Worm (Caenorhabditis elegans) whole organism, L2 larva: ENCODE results near the gene sos-1.
A peak's percentile ranks its signal among the peaks of the same experiment; 100 is the strongest.

Experiments used
- C34F6.9 ChIP-seq: fragments of 150-350 bp; optimal IDR thresholded peaks from 2 replicates; lab custom pipeline; 2014; ENCODE audit warnings: missing biosample characterization, missing genetic modification characterization
- F13H6.1 ChIP-seq: sonication (generic microtip); optimal IDR thresholded peaks from 2 replicates; lab custom pipeline; 2016; ENCODE audit warnings: missing genetic modification characterization, missing compliant biosample characterization
- R02D3.7 ChIP-seq: fragments of 150-350 bp; optimal IDR thresholded peaks from 2 replicates; lab custom pipeline; 2014; ENCODE audit warnings: missing biosample characterization, missing genetic modification characterization
- Y55F3AM.14 ChIP-seq: fragments of 200-800 bp; sonication (Bioruptor generic); optimal IDR thresholded peaks from 2 replicates; lab custom pipeline; 2018; ENCODE audit warnings: mild to moderate bottlenecking, missing genetic modification characterization, missing compliant biosample characterization
- ZK546.5 ChIP-seq: sonication (generic microtip); optimal IDR thresholded peaks from 2 replicates; lab custom pipeline; 2017; ENCODE audit warnings: missing biosample characterization, missing genetic modification characterization
- alr-1 ChIP-seq: fragments of 150-350 bp; optimal IDR thresholded peaks from 2 replicates; lab custom pipeline; 2014; ENCODE audit warnings: missing biosample characterization, missing genetic modification characterization
- aly-2 ChIP-seq: fragments of 150-350 bp; optimal IDR thresholded peaks from 2 replicates; lab custom pipeline; 2014; ENCODE audit warnings: missing biosample characterization, missing genetic modification characterization
- ama-1 ChIP-seq: fragments of 150-350 bp; optimal IDR thresholded peaks from 2 replicates; lab custom pipeline; 2018; ENCODE audit warnings: inconsistent platforms
- ceh-82 ChIP-seq: fragments of 150-350 bp; optimal IDR thresholded peaks from 2 replicates; lab custom pipeline; 2014; ENCODE audit warnings: missing biosample characterization, missing genetic modification characterization
- dmd-4 ChIP-seq: sonication (generic microtip); optimal IDR thresholded peaks from 2 replicates; lab custom pipeline; 2017; ENCODE audit warnings: missing biosample characterization, missing genetic modification characterization
- egl-27 ChIP-seq: sonication (generic microtip); optimal IDR thresholded peaks from 3 replicates; lab custom pipeline; 2017; ENCODE audit warnings: missing biosample characterization, missing genetic modification reagents, missing genetic modification characterization
- fos-1 ChIP-seq: fragments of 150-350 bp; optimal IDR thresholded peaks from 2 replicates; lab custom pipeline; 2014; ENCODE audit warnings: missing biosample characterization, missing genetic modification characterization
- gmeb-1 ChIP-seq: fragments of 150-350 bp; optimal IDR thresholded peaks from 2 replicates; lab custom pipeline; 2014; ENCODE audit warnings: missing biosample characterization, missing genetic modification characterization
- lin-11 ChIP-seq: fragments of 150-350 bp; sonication (generic microtip); optimal IDR thresholded peaks from 2 replicates; lab custom pipeline; 2014; ENCODE audit warnings: missing biosample characterization, missing genetic modification characterization, inconsistent platforms, mixed read lengths
- lsy-2 ChIP-seq, 2 experiments: fragments of 150-350 bp in 1 of 2; sonication (generic microtip) in 1 of 2; optimal IDR thresholded peaks; 2 replicates each; lab custom pipeline; 2014 to 2017; ENCODE audit warnings: missing biosample characterization in 2 of 2, missing genetic modification characterization in 2 of 2
- mab-5 ChIP-seq: fragments of 150-350 bp; optimal IDR thresholded peaks from 2 replicates; lab custom pipeline; 2014; ENCODE audit warnings: missing biosample characterization, missing genetic modification characterization
- mbf-1 ChIP-seq: sonication (generic microtip); optimal IDR thresholded peaks from 2 replicates; lab custom pipeline; 2017; ENCODE audit warnings: missing biosample characterization, missing genetic modification characterization
- mdl-1 ChIP-seq, 2 experiments: fragments of 150-350 bp in 1 of 2; sonication (generic microtip) in 1 of 2; optimal IDR thresholded peaks; 2 replicates each; lab custom pipeline; 2017; ENCODE audit warnings: missing biosample characterization in 2 of 2, missing genetic modification characterization in 2 of 2
- nhr-10 ChIP-seq: sonication (generic microtip); optimal IDR thresholded peaks from 2 replicates; lab custom pipeline; 2017; ENCODE audit warnings: missing biosample characterization, missing genetic modification characterization
- nhr-11 ChIP-seq: fragments of 150-350 bp; optimal IDR thresholded peaks from 2 replicates; lab custom pipeline; 2014; ENCODE audit warnings: missing biosample characterization, missing genetic modification characterization
- nhr-12 ChIP-seq: fragments of 150-350 bp; optimal IDR thresholded peaks from 2 replicates; lab custom pipeline; 2014; ENCODE audit warnings: missing biosample characterization, missing genetic modification characterization
- nhr-129 ChIP-seq: fragments of 150-350 bp; optimal IDR thresholded peaks from 2 replicates; lab custom pipeline; 2014; ENCODE audit warnings: missing biosample characterization, missing genetic modification characterization
- nhr-21 ChIP-seq: fragments of 150-350 bp; optimal IDR thresholded peaks from 2 replicates; lab custom pipeline; 2014; ENCODE audit warnings: missing biosample characterization, missing genetic modification characterization
- nhr-23 ChIP-seq: fragments of 150-350 bp; optimal IDR thresholded peaks from 2 replicates; lab custom pipeline; 2014; ENCODE audit warnings: missing biosample characterization, missing genetic modification reagents, missing genetic modification characterization
- nhr-25 ChIP-seq: fragments of 150-350 bp; sonication (generic microtip); optimal IDR thresholded peaks from 3 replicates; lab custom pipeline; 2014; ENCODE audit warnings: missing biosample characterization, missing genetic modification characterization
- nhr-6 ChIP-seq: fragments of 150-350 bp; optimal IDR thresholded peaks from 2 replicates; lab custom pipeline; 2014; ENCODE audit warnings: missing biosample characterization, missing genetic modification characterization
- nhr-77 ChIP-seq: fragments of 150-350 bp; optimal IDR thresholded peaks from 2 replicates; lab custom pipeline; 2014; ENCODE audit warnings: missing biosample characterization, missing genetic modification characterization
- peb-1 ChIP-seq: fragments of 150-350 bp; optimal IDR thresholded peaks from 2 replicates; lab custom pipeline; 2014; ENCODE audit warnings: missing biosample characterization, missing genetic modification characterization
- sem-4 ChIP-seq: fragments of 150-350 bp; optimal IDR thresholded peaks from 2 replicates; lab custom pipeline; 2014; ENCODE audit warnings: missing biosample characterization, missing genetic modification reagents, missing genetic modification characterization
- sma-3 ChIP-seq: sonication (generic microtip); optimal IDR thresholded peaks from 2 replicates; lab custom pipeline; 2016; ENCODE audit warnings: missing genetic modification reagents, missing genetic modification characterization, missing compliant biosample characterization
- sma-9 ChIP-seq, 2 experiments: fragments of 150-350 bp in 1 of 2; sonication (generic microtip) in 1 of 2; optimal IDR thresholded peaks; 2 replicates each; lab custom pipeline; 2014 to 2016; ENCODE audit warnings: missing genetic modification characterization in 2 of 2, mild to moderate bottlenecking in 1 of 2, missing biosample characterization in 1 of 2, missing compliant biosample characterization in 1 of 2, missing genetic modification reagents in 1 of 2, moderate library complexity in 1 of 2
- snpc-4 ChIP-seq: fragments of 150-350 bp; optimal IDR thresholded peaks from 2 replicates; lab custom pipeline; 2014; ENCODE audit warnings: missing biosample characterization, missing genetic modification characterization
- unc-39 ChIP-seq: fragments of 150-350 bp; optimal IDR thresholded peaks from 2 replicates; lab custom pipeline; 2014; ENCODE audit warnings: missing biosample characterization, missing genetic modification characterization
- unc-55 ChIP-seq: fragments of 150-350 bp; sonication (generic microtip); optimal IDR thresholded peaks from 3 replicates; lab custom pipeline; 2014; ENCODE audit warnings: missing biosample characterization, missing genetic modification reagents, missing genetic modification characterization
- ztf-11 ChIP-seq: sonication (generic microtip); optimal IDR thresholded peaks from 2 replicates; lab custom pipeline; 2017; ENCODE audit warnings: missing biosample characterization, missing genetic modification characterization

Gene sos-1

DNA sequence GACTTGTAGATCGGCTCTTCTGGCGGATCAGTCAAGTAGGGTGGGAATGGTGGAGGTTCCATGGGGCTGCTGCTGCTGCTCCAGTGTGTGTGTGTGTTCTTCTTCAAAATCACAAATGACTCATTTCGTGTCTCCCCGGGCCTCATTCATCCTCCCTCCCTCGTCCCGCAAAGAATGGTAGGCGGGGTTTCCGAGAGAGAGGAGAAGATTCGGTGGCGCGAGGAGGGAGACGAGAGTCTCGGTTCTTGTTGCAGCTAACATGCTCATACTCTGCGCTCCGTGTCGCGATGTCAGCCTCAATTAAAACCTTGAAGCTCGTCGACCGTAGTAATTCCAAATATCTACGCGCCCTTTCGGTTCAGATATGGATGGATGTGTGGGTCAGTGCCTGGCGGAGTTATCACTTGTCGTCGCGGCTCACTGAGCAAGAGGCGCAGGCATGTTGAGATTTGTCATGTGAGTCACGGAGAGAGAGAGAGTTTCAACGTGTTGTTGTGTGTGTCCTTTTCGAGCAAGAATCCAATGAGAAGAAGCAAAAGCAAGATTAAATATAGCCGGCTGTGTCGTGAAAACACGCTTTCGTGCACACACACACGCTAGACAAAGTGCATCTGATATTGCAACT, 22.2 kb downstream of the sos-1 start:
- peak; percentile 3 for TF ChIP-seq C34F6.9 (tag; lab: Kevin White, UChicago)
- peak in 1 of 2 experiments; percentile 10 for TF ChIP-seq lsy-2 (tag; optimal IDR thresholded peaks at IDR 0.05; lab: Kevin White, UChicago)
- TF ChIP-seq sma-3 (GFP tag; lab: Kevin White, UChicago), result no peak
- no peak for TF ChIP-seq sma-9 (GFP tag; optimal IDR thresholded peaks at IDR 0.05; lab: Kevin White, UChicago)
- TF ChIP-seq sma-9 (tag; optimal IDR thresholded peaks at IDR 0.05; lab: Kevin White, UChicago), result no peak
- TF ChIP-seq mbf-1 (tag; lab: Kevin White, UChicago), result no peak
- TF ChIP-seq nhr-21 (tag; lab: Kevin White, UChicago), result no peak
- peak; percentile 2 for TF ChIP-seq F13H6.1 (tag; lab: Kevin White, UChicago)
- TF ChIP-seq unc-55 (GFP tag; lab: Kevin White, UChicago), result peak; percentile 7

DNA sequence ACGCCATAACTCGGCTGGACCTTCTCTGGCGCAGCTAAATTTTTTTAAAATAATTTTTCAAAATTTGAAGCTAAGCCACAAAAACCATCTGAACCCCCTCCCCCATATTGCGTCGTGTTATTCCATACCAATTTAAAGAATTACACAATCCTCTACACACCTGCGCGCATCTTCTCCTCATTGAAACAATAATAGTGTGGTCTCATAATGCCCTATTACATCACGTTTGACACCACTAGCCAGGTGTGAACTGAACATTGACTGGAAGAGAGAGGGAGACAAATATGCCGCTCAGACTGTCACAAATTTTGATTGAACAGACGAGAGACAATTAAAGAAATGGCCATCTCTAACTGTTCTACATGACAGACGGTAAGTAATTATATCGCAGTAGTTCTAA, 23.6 kb downstream of the sos-1 start:
- TF ChIP-seq Y55F3AM.14 (GFP tag; lab: Kevin White, UChicago) (no peak), nhr-21 (tag; lab: Kevin White, UChicago) (no peak), ama-1 (lab: Kevin White, UChicago) (no peak), lin-11 (tag; lab: Kevin White, UChicago) (no peak), nhr-12 (tag; lab: Kevin White, UChicago) (no peak), nhr-129 (tag; lab: Kevin White, UChicago) (no peak), nhr-11 (no peak), unc-39 (tag; lab: Kevin White, UChicago) (no peak), snpc-4 (tag; lab: Kevin White, UChicago) (no peak), C34F6.9 (tag; lab: Kevin White, UChicago) (no peak), nhr-10 (tag; lab: Kevin White, UChicago) (no peak), sma-9 (GFP tag; optimal IDR thresholded peaks at IDR 0.05; lab: Kevin White, UChicago) (no peak), sma-9 (tag; optimal IDR thresholded peaks at IDR 0.05; lab: Kevin White, UChicago) (no peak), egl-27 (tag; lab: Kevin White, UChicago) (no peak), peb-1 (no peak)
- TF ChIP-seq, all 48 proteins: peak for 0

DNA sequence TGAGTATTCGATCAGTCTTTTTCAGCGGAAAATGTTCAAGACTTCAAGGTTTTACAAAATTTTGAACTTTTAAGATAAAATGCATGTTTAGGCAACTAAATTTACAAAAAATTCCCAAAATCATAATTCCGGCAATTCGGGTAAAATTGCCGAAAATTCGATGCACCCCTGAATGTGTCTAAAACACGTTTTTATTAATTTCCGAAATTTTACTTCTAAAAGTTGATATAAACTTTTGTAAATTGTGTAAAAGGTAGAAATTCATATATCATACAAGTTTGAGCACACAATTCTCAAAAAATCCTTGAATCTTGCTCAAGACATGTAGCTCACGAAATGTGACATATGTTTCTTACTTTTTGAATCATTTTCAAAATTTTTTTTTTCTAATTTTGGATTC, 24.0 kb downstream of the sos-1 start:
- TF ChIP-seq dmd-4 (tag; lab: Kevin White, UChicago) (no peak), nhr-6 (no peak), mdl-1 (tag; optimal IDR thresholded peaks at IDR 0.05; lab: Kevin White, UChicago) (no peak), fos-1 (tag; lab: Kevin White, UChicago) (no peak), nhr-23 (no peak), sma-9 (GFP tag; optimal IDR thresholded peaks at IDR 0.05; lab: Kevin White, UChicago) (no peak), sma-9 (tag; optimal IDR thresholded peaks at IDR 0.05; lab: Kevin White, UChicago) (no peak), ceh-82 (tag; lab: Kevin White, UChicago) (no peak), nhr-10 (tag; lab: Kevin White, UChicago) (no peak), aly-2 (tag; lab: Kevin White, UChicago) (no peak), alr-1 (tag; lab: Kevin White, UChicago) (no peak), nhr-77 (tag; lab: Kevin White, UChicago) (no peak)

DNA sequence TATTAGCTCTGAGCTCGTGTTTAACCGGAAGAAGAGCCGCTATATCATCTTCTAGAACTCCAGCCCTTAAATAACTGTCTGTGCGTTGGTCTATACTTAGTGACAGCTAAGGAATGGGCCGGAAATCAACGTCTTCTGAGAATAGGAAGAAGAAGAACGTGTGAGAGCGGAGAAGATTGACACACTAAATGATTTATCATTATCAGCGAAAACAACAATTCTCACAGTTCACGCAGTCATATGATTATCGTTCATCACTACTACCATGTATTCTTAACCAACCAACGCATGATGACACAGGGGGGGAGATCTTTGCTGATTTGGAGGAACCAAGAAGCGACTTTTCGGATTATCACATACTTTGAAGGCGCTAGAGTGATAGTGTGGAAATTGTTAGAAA, 24.8 kb downstream of the sos-1 start:
- TF ChIP-seq sem-4, result no peak
- no peak for TF ChIP-seq mab-5 (tag; lab: Kevin White, UChicago)
- TF ChIP-seq sma-9 (GFP tag; optimal IDR thresholded peaks at IDR 0.05; lab: Kevin White, UChicago), result peak; percentile 40
- TF ChIP-seq sma-9 (tag; optimal IDR thresholded peaks at IDR 0.05; lab: Kevin White, UChicago), result no peak
- no peak for TF ChIP-seq ztf-11 (tag; lab: Kevin White, UChicago)
- no peak for TF ChIP-seq gmeb-1 (tag; lab: Kevin White, UChicago)
- no peak for TF ChIP-seq nhr-10 (tag; lab: Kevin White, UChicago)
- TF ChIP-seq nhr-21 (tag; lab: Kevin White, UChicago), result peak; percentile 48
- TF ChIP-seq nhr-129 (tag; lab: Kevin White, UChicago), result peak; percentile 49
- no peak for TF ChIP-seq nhr-25 (tag; lab: Kevin White, UChicago)
- TF ChIP-seq unc-55 (GFP tag; lab: Kevin White, UChicago), result no peak
- no peak for TF ChIP-seq fos-1 (tag; lab: Kevin White, UChicago)
- no peak for TF ChIP-seq ZK546.5 (tag; lab: Kevin White, UChicago)
- no peak for TF ChIP-seq nhr-12 (tag; lab: Kevin White, UChicago)
- TF ChIP-seq R02D3.7, result no peak
- no peak for TF ChIP-seq snpc-4 (tag; lab: Kevin White, UChicago)
- TF ChIP-seq aly-2 (tag; lab: Kevin White, UChicago), result no peak
